Worm (Caenorhabditis elegans): Measurements from ENCODE around the gene F35F11.2.

ce11 chrIV:4078901-4079300, 38.8 kb downstream of the F35F11.2 start, which contains the start of gene C35B1.8:
- TF ChIP-seq sox-4 (tag; optimal IDR thresholded peaks at IDR 0.05) = no peak
- TF ChIP-seq jun-1 (tag; optimal IDR thresholded peaks at IDR 0.05) = no peak
- no peak for TF ChIP-seq dpl-1 (GFP tag; optimal IDR thresholded peaks at IDR 0.05)
- no peak for TF ChIP-seq xbp-1 (tag; optimal IDR thresholded peaks at IDR 0.05)
